Fruit fly (Drosophila melanogaster): ENCODE results near the gene CG32181.

The CG32181 gene

dm6 chr3L:17802107-17802506, 42.6 kb downstream of the CG32181 start, which contains the start of gene NUCB1 (continued):
- TF ChIP-seq CG32532 (GFP tag; IDR thresholded peaks at IDR 0.05) (peak; percentile 37; the same call in 1 of the 2 replicates), CG18476 (GFP tag; optimal IDR thresholded peaks at IDR 0.05) (no peak), CG31224 (GFP tag; IDR thresholded peaks at IDR 0.05) (no peak), fd64A (GFP tag; optimal IDR thresholded peaks at IDR 0.05) (no peak), caup (GFP tag; optimal IDR thresholded peaks at IDR 0.05; ENCODE audit: severe bottlenecking) (no peak), Spps (tag; optimal IDR thresholded peaks at IDR 0.05) (peak; percentile 21), cwo (GFP tag; optimal IDR thresholded peaks at IDR 0.05) (no peak), onecut (GFP tag; IDR thresholded peaks at IDR 0.05) (no peak), gcm2 (GFP tag; optimal IDR thresholded peaks at IDR 0.05) (peak; percentile 7), dmrt11E (tag; optimal IDR thresholded peaks at IDR 0.05) (peak; percentile 12), org-1 (GFP tag; optimal IDR thresholded peaks at IDR 0.05) (no peak), aop (GFP tag; IDR thresholded peaks at IDR 0.05) (no peak), h (optimal IDR thresholded peaks at IDR 0.05) (no peak), Dp (GFP tag; optimal IDR thresholded peaks at IDR 0.05) (peak; percentile 45), da (GFP tag; optimal IDR thresholded peaks at IDR 0.05) (no peak), Vsx1 (GFP tag; optimal IDR thresholded peaks at IDR 0.05) (no peak), Rx (GFP tag; IDR thresholded peaks at IDR 0.05) (no peak), Bgb (GFP tag; IDR thresholded peaks at IDR 0.05; ENCODE audit: partially characterized antibody) (peak; percentile 37; the same call in 1 of the 2 replicates), CG31441 (GFP tag; IDR thresholded peaks at IDR 0.05) (no peak), CG14965 (GFP tag; optimal IDR thresholded peaks at IDR 0.05; ENCODE audit: borderline replicate concordance) (no peak), CG16815 (GFP tag; optimal IDR thresholded peaks at IDR 0.05) (no peak), sens (GFP tag) (peak; percentile 79), CG11696 (GFP tag; IDR thresholded peaks at IDR 0.05) (no peak), tll (GFP tag; optimal IDR thresholded peaks at IDR 0.05) (peak in 1 of 2 experiments; percentile 74), Taf1 (GFP tag; IDR thresholded peaks at IDR 0.05) (no peak), CG16779 (GFP tag; IDR thresholded peaks at IDR 0.05) (0 out of 2 replicates have a peak, but pooled peaks have one; percentile 22), ERR (GFP tag; optimal IDR thresholded peaks at IDR 0.05) (peak; percentile 34), ewg (GFP tag; optimal IDR thresholded peaks at IDR 0.05) (no peak), Sry-β (GFP tag; optimal IDR thresholded peaks at IDR 0.05) (peak; percentile 23), CG14860 (GFP tag; IDR thresholded peaks at IDR 0.05; ENCODE audit: partially characterized antibody) (no peak), Mes4 (GFP tag; optimal IDR thresholded peaks at IDR 0.05) (no peak), CG3065 (GFP tag; optimal IDR thresholded peaks at IDR 0.05) (peak; percentile 18), CG13775 (GFP tag; optimal IDR thresholded peaks at IDR 0.05) (no peak), sob (GFP tag; IDR thresholded peaks at IDR 0.05) (peak; percentile 68), CG15269 (tag; optimal IDR thresholded peaks at IDR 0.05) (no peak), ap (GFP tag; IDR thresholded peaks at IDR 0.05) (no peak), CG14710 (tag; optimal IDR thresholded peaks at IDR 0.05) (peak; percentile 60), B-H1 (GFP tag; IDR thresholded peaks at IDR 0.05) (no peak), CG13296 (GFP tag; optimal IDR thresholded peaks at IDR 0.05) (no peak), hth (optimal IDR thresholded peaks at IDR 0.05) (no peak), CG1832 (GFP tag; optimal IDR thresholded peaks at IDR 0.05) (no peak), lbe (GFP tag; optimal IDR thresholded peaks at IDR 0.05) (no peak), MBD-R2 (GFP tag; IDR thresholded peaks at IDR 0.05) (peak; percentile 93), zen (tag; optimal IDR thresholded peaks at IDR 0.05) (peak; percentile 46), Aef1 (GFP tag; IDR thresholded peaks at IDR 0.05) (no peak), ro (GFP tag; IDR thresholded peaks at IDR 0.05) (no peak), shn (GFP tag; optimal IDR thresholded peaks at IDR 0.05) (peak; percentile 52), pzg (GFP tag; optimal IDR thresholded peaks at IDR 0.05) (peak; percentile 98), CG10979 (tag; optimal IDR thresholded peaks at IDR 0.05) (peak; percentile 18), Bteb2 (GFP tag; optimal IDR thresholded peaks at IDR 0.05) (peak; percentile 16), sc (optimal IDR thresholded peaks at IDR 0.05) (no peak), sc (GFP tag; optimal IDR thresholded peaks at IDR 0.05) (no peak)
